Worm (Caenorhabditis elegans) whole organism, young adult: ENCODE results near the gene dhhc-1.

ENCODE experiments used
- F37B4.10 ChIP-seq: fragments of 200-800 bp; sonication (Bioruptor generic); IDR thresholded peaks from 2 replicates; pipeline ENCODE4 v1.3.6; 2022; ENCODE audit warnings: missing genetic modification characterization, missing compliant biosample characterization
- F57C9.4 ChIP-seq: sonication (generic microtip); optimal IDR thresholded peaks from 2 replicates; lab custom pipeline; 2017; ENCODE audit warnings: mild to moderate bottlenecking, missing genetic modification characterization, missing compliant biosample characterization
- K11D2.4 ChIP-seq: fragments of 200-800 bp; sonication (Bioruptor generic); IDR thresholded peaks from 2 replicates; pipeline ENCODE4 v1.3.6; 2022; ENCODE audit warnings: missing genetic modification reagents, missing genetic modification characterization, missing compliant biosample characterization
- K12H6.12 ChIP-seq: fragments of 200-800 bp; sonication (Bioruptor generic); optimal IDR thresholded peaks from 2 replicates; lab custom pipeline; 2018; ENCODE audit warnings: mild to moderate bottlenecking, missing genetic modification characterization, missing compliant biosample characterization
- akir-1 ChIP-seq: fragments of 200-800 bp; sonication (Bioruptor generic); optimal IDR thresholded peaks from 2 replicates; lab custom pipeline; 2018; ENCODE audit warnings: mild to moderate bottlenecking, missing genetic modification characterization, moderate library complexity, missing compliant biosample characterization
- ama-1 ChIP-seq, 3 experiments: fragments of 150-350 bp in 1 of 3; sonication (generic microtip) in 2 of 3; optimal IDR thresholded peaks; 2 replicates each; lab custom pipeline; 2014 to 2018; ENCODE audit warnings: missing biosample characterization in 2 of 3, missing genetic modification characterization in 2 of 3, missing genetic modification reagents in 2 of 3
- attf-3 ChIP-seq: fragments of 200-800 bp; sonication (Bioruptor generic); conservative IDR thresholded peaks from 2 replicates; pipeline ENCODE4 v1.3.6; 2022; ENCODE audit warnings: missing genetic modification reagents, missing genetic modification characterization, missing compliant biosample characterization
- cebp-2 ChIP-seq: fragments of 200-800 bp; sonication (Bioruptor generic); IDR thresholded peaks from 2 replicates; pipeline ENCODE4 v1.3.6; 2022; ENCODE audit warnings: missing genetic modification characterization, missing compliant biosample characterization
- ceh-40 ChIP-seq: fragments of 200-800 bp; sonication (Bioruptor generic); IDR thresholded peaks from 2 replicates; pipeline ENCODE4 v1.3.6; 2022; ENCODE audit warnings: missing genetic modification characterization, missing compliant biosample characterization
- ceh-79 ChIP-seq: sonication (generic microtip); optimal IDR thresholded peaks from 2 replicates; lab custom pipeline; 2017; ENCODE audit warnings: mild to moderate bottlenecking, missing genetic modification characterization, missing compliant biosample characterization
- dpl-1 ChIP-seq: fragments of 150-350 bp; optimal IDR thresholded peaks from 2 replicates; lab custom pipeline; 2014; ENCODE audit warnings: missing biosample characterization, missing genetic modification reagents, missing genetic modification characterization
- egl-44 ChIP-seq: fragments of 200-800 bp; sonication (Bioruptor generic); IDR thresholded peaks from 2 replicates; pipeline ENCODE4 v1.3.6; 2022; ENCODE audit warnings: missing genetic modification reagents, missing genetic modification characterization, missing compliant biosample characterization
- egrh-3 ChIP-seq: fragments of 200-800 bp; sonication (Bioruptor generic); IDR thresholded peaks from 2 replicates; pipeline ENCODE4 v1.3.6; 2022; ENCODE audit warnings: missing genetic modification reagents, missing genetic modification characterization, missing compliant biosample characterization
- him-1 ChIP-seq: sonication (generic microtip); optimal IDR thresholded peaks from 2 replicates; lab custom pipeline; 2016; ENCODE audit warnings: missing genotype, missing genetic modification reagents, missing genetic modification characterization, missing compliant biosample characterization
- hlh-26 ChIP-seq: fragments of 200-800 bp; sonication (Bioruptor generic); conservative IDR thresholded peaks from 2 replicates; pipeline ENCODE4 v1.3.6; 2022; ENCODE audit warnings: missing genetic modification reagents, missing genetic modification characterization, missing compliant biosample characterization
- hmg-1.2 ChIP-seq: fragments of 200-800 bp; sonication (Bioruptor generic); IDR thresholded peaks from 2 replicates; pipeline ENCODE4 v1.3.6; 2022; ENCODE audit warnings: missing genetic modification reagents, missing genetic modification characterization, missing compliant biosample characterization
- hrde-1 ChIP-seq: sonication (generic microtip); optimal IDR thresholded peaks from 2 replicates; lab custom pipeline; 2016; ENCODE audit warnings: missing genetic modification characterization, mild to moderate bottlenecking, missing compliant biosample characterization, moderate library complexity, missing genotype, missing genetic modification reagents, borderline replicate concordance
- let-607 ChIP-seq, 2 experiments: fragments of 200-800 bp in 1 of 2; sonication (Bioruptor generic) in 1 of 2; sonication (generic microtip) in 1 of 2; optimal IDR thresholded peaks; 2 replicates each; lab custom pipeline; 2016 to 2018; ENCODE audit warnings: mild to moderate bottlenecking in 2 of 2, missing compliant biosample characterization in 2 of 2, missing genetic modification characterization in 2 of 2, moderate library complexity in 2 of 2, missing genotype in 1 of 2
- lin-35 ChIP-seq, 3 experiments: fragments of 150-350 bp in 2 of 3; sonication (generic microtip) in 1 of 3; optimal IDR thresholded peaks; 2 replicates each; lab custom pipeline; 2014 to 2018; ENCODE audit warnings: missing biosample characterization in 3 of 3, missing genetic modification characterization in 3 of 3, missing genetic modification reagents in 3 of 3
- lin-40 ChIP-seq: sonication (generic microtip); optimal IDR thresholded peaks from 2 replicates; lab custom pipeline; 2016; ENCODE audit warnings: missing genetic modification characterization, mild to moderate bottlenecking, missing compliant biosample characterization, missing genotype, missing genetic modification reagents
- madf-3 ChIP-seq: fragments of 200-800 bp; sonication (Bioruptor generic); IDR thresholded peaks from 2 replicates; pipeline ENCODE4 v1.3.6; 2022; ENCODE audit warnings: missing genetic modification reagents, missing genetic modification characterization, missing compliant biosample characterization
- madf-8 ChIP-seq: fragments of 200-800 bp; sonication (Bioruptor generic); conservative IDR thresholded peaks from 2 replicates; pipeline ENCODE4 v1.3.6; 2022; ENCODE audit warnings: missing genetic modification reagents, missing genetic modification characterization, missing compliant biosample characterization
- nfyb-1 ChIP-seq: fragments of 200-800 bp; sonication (Bioruptor generic); IDR thresholded peaks from 2 replicates; pipeline ENCODE4 v1.3.6; 2022; ENCODE audit warnings: missing genetic modification reagents, missing genetic modification characterization, missing compliant biosample characterization
- nhr-27 ChIP-seq: fragments of 200-800 bp; sonication (Bioruptor generic); optimal IDR thresholded peaks from 2 replicates; lab custom pipeline; 2018; ENCODE audit warnings: mild to moderate bottlenecking, missing genetic modification characterization, moderate library complexity, missing compliant biosample characterization
- nhr-80 ChIP-seq: sonication (generic microtip); optimal IDR thresholded peaks from 2 replicates; lab custom pipeline; 2016; ENCODE audit warnings: missing genetic modification characterization, missing compliant biosample characterization
- pha-4 ChIP-seq: fragments of 150-350 bp; sonication (generic microtip); optimal IDR thresholded peaks from 2 replicates; lab custom pipeline; 2014; ENCODE audit warnings: missing biosample characterization, missing genetic modification reagents, missing genetic modification characterization
- rec-8 ChIP-seq, 2 experiments: sonication (generic microtip); optimal IDR thresholded peaks; 2 replicates each; lab custom pipeline; 2016; ENCODE audit warnings: mild to moderate bottlenecking in 2 of 2, missing genetic modification characterization in 2 of 2, missing genetic modification reagents in 2 of 2, missing genotype in 2 of 2, missing biosample characterization in 1 of 2, missing compliant biosample characterization in 1 of 2, moderate library complexity in 1 of 2
- rpc-1 ChIP-seq, 2 experiments: fragments of 150-350 bp in 1 of 2; sonication (generic microtip) in 1 of 2; optimal IDR thresholded peaks; 2 replicates each; lab custom pipeline; 2014 to 2018; ENCODE audit warnings: missing biosample characterization in 1 of 2, missing genetic modification characterization in 1 of 2, missing genetic modification reagents in 1 of 2, missing genotype in 1 of 2
- sea-2 ChIP-seq: fragments of 200-800 bp; sonication (Bioruptor generic); IDR thresholded peaks from 2 replicates; pipeline ENCODE4 v1.3.6; 2022; ENCODE audit warnings: missing genetic modification characterization, missing compliant biosample characterization
- snpc-1.3 ChIP-seq: sonication (generic microtip); optimal IDR thresholded peaks from 2 replicates; lab custom pipeline; 2017; ENCODE audit warnings: missing genetic modification characterization, mild to moderate bottlenecking, missing compliant biosample characterization, antibody characterized with exemption, moderate library complexity, missing genotype, missing genetic modification reagents; ENCODE audit not compliant: insufficient read depth
- zfh-2 ChIP-seq: fragments of 200-800 bp; sonication (Bioruptor generic); conservative IDR thresholded peaks from 2 replicates; pipeline ENCODE4 v1.3.6; 2022; ENCODE audit warnings: missing genetic modification reagents, missing genetic modification characterization, missing compliant biosample characterization
- ztf-18 ChIP-seq: sonication (generic microtip); optimal IDR thresholded peaks from 2 replicates; lab custom pipeline; 2016; ENCODE audit warnings: missing genotype, mild to moderate bottlenecking, missing genetic modification characterization, missing compliant biosample characterization
- ztf-28 ChIP-seq: fragments of 200-800 bp; sonication (Bioruptor generic); IDR thresholded peaks from 2 replicates; pipeline ENCODE4 v1.3.6; 2022; ENCODE audit warnings: missing genetic modification reagents, missing genetic modification characterization, missing compliant biosample characterization

The dhhc-1 gene

ce11 chrX:15133180-15133579 lies 33.0 kb upstream of the dhhc-1 start:
- TF ChIP-seq rpc-1 (optimal IDR thresholded peaks at IDR 0.05; lab: Kevin White, UChicago), result no peak
- no peak for TF ChIP-seq rpc-1 (tag; optimal IDR thresholded peaks at IDR 0.05; lab: Kevin White, UChicago)
- no peak for TF ChIP-seq pha-4 (tag; lab: Kevin White, UChicago)
- TF ChIP-seq let-607 (tag; optimal IDR thresholded peaks at IDR 0.05; lab: Kevin White, UChicago), result no peak
- TF ChIP-seq hmg-1.2 (GFP tag; lab: Robert Waterston, UW), result no peak
- TF ChIP-seq egl-44 (GFP tag; lab: Robert Waterston, UW), result no peak
- no peak for TF ChIP-seq F37B4.10 (GFP tag; lab: Robert Waterston, UW)

ce11 chrX:15132073-15132472 lies 31.9 kb upstream of the dhhc-1 start:
- TF ChIP-seq egrh-3 (GFP tag; lab: Robert Waterston, UW), result peak; percentile 22; the same call in 1 of the 2 replicates
- TF ChIP-seq hrde-1 (tag; lab: Kevin White, UChicago), result no peak
- TF ChIP-seq zfh-2 (GFP tag; lab: Robert Waterston, UW), result peak; percentile 53; the same call in 1 of the 2 replicates
- TF ChIP-seq, all 124 proteins: peak for 2

- no peak for TF ChIP-seq ama-1 (optimal IDR thresholded peaks at IDR 0.05; lab: Kevin White, UChicago)
- TF ChIP-seq ama-1 (GFP tag; optimal IDR thresholded peaks at IDR 0.05; lab: Kevin White, UChicago), result no peak
- TF ChIP-seq sea-2 (GFP tag; lab: Robert Waterston, UW), result no peak
- TF ChIP-seq F57C9.4 (tag; lab: Kevin White, UChicago), result no peak
- TF ChIP-seq nhr-80 (tag; lab: Kevin White, UChicago), result no peak
- no peak for TF ChIP-seq madf-8 (GFP tag; lab: Robert Waterston, UW)
- no peak for TF ChIP-seq K11D2.4 (GFP tag; lab: Robert Waterston, UW)
- TF ChIP-seq hmg-1.2 (GFP tag; lab: Robert Waterston, UW), result no peak
- TF ChIP-seq madf-3 (GFP tag; lab: Robert Waterston, UW), result no peak
- TF ChIP-seq ceh-79 (tag; lab: Kevin White, UChicago), result no peak
- no peak for TF ChIP-seq ztf-28 (GFP tag; lab: Robert Waterston, UW)
- no peak for TF ChIP-seq snpc-1.3 (tag; lab: Kevin White, UChicago)
- no peak for TF ChIP-seq lin-35 (GFP tag; optimal IDR thresholded peaks at IDR 0.05; lab: Kevin White, UChicago)
- no peak for TF ChIP-seq hlh-26 (GFP tag; lab: Robert Waterston, UW)
- TF ChIP-seq rec-8 (tag; optimal IDR thresholded peaks at IDR 0.05; lab: Kevin White, UChicago), result no peak
- no peak for TF ChIP-seq ceh-40 (GFP tag; lab: Robert Waterston, UW)
Measured at ce11 chrX:15128184-15128583, 28.0 kb upstream of the dhhc-1 start.

ce11 chrX:15127338-15127737 lies 27.1 kb upstream of the dhhc-1 start:
- TF ChIP-seq lin-40 (tag; lab: Kevin White, UChicago), result no peak
- no peak for TF ChIP-seq K12H6.12 (tag; lab: Kevin White, UChicago)
- peak; percentile 76 for TF ChIP-seq zfh-2 (GFP tag; lab: Robert Waterston, UW)
- TF ChIP-seq nhr-27, result no peak
- TF ChIP-seq ztf-18 (tag; lab: Kevin White, UChicago), result no peak
- TF ChIP-seq ceh-40 (GFP tag; lab: Robert Waterston, UW), result no peak
- 0 out of 2 replicates have a peak, but pooled peaks have one; percentile 9 for TF ChIP-seq cebp-2 (GFP tag; lab: Robert Waterston, UW)
- TF ChIP-seq egrh-3 (GFP tag; lab: Robert Waterston, UW), result peak; percentile 67; the same call in 1 of the 2 replicates
- TF ChIP-seq hrde-1 (tag; lab: Kevin White, UChicago), result no peak
- no peak for TF ChIP-seq him-1
- TF ChIP-seq attf-3 (GFP tag; lab: Robert Waterston, UW), result no peak
- no peak for TF ChIP-seq dpl-1 (GFP tag; lab: Kevin White, UChicago)
- no peak for TF ChIP-seq snpc-1.3 (tag; lab: Kevin White, UChicago)
- no peak for TF ChIP-seq hlh-26 (GFP tag; lab: Robert Waterston, UW)
- TF ChIP-seq akir-1 (GFP tag; lab: Kevin White, UChicago), result no peak
- TF ChIP-seq nfyb-1 (GFP tag; lab: Robert Waterston, UW), result no peak
- TF ChIP-seq, all 124 proteins: peak for 3
